Worm (Caenorhabditis elegans) whole organism, young adult: ENCODE measurements around the gene K05G3.2.
"Not testable (repeated sequence)": the region's sequence is repeated elsewhere in the genome, so short reads cannot be mapped to it uniquely, and the experiment has no call there.

Source experiments
- B0019.2 ChIP-seq: fragments of 200-800 bp; sonication (Bioruptor generic); conservative IDR thresholded peaks from 2 replicates; pipeline ENCODE4 v1.3.6; 2022; ENCODE audit warnings: missing genetic modification reagents, missing genetic modification characterization, missing compliant biosample characterization
- B0261.1 ChIP-seq: sonication (generic microtip); optimal IDR thresholded peaks from 2 replicates; lab custom pipeline; 2016; ENCODE audit warnings: mild to moderate bottlenecking, missing genetic modification characterization, moderate library complexity, missing compliant biosample characterization
- C06A6.2 ChIP-seq: fragments of 200-800 bp; sonication (Bioruptor generic); conservative IDR thresholded peaks from 2 replicates; pipeline ENCODE4 v1.3.6; 2022; ENCODE audit warnings: missing genetic modification characterization, missing compliant biosample characterization
- F10E7.11 ChIP-seq: sonication (generic microtip); optimal IDR thresholded peaks from 2 replicates; lab custom pipeline; 2017; ENCODE audit warnings: mild to moderate bottlenecking, missing genetic modification characterization, moderate library complexity, missing compliant biosample characterization
- F57A8.1 ChIP-seq: fragments of 200-800 bp; sonication (Bioruptor generic); optimal IDR thresholded peaks from 2 replicates; lab custom pipeline; 2018; ENCODE audit warnings: mild to moderate bottlenecking, missing genetic modification characterization, moderate library complexity, missing compliant biosample characterization
- K11D2.4 ChIP-seq: fragments of 200-800 bp; sonication (Bioruptor generic); IDR thresholded peaks from 2 replicates; pipeline ENCODE4 v1.3.6; 2022; ENCODE audit warnings: missing genetic modification reagents, missing genetic modification characterization, missing compliant biosample characterization
- Y53F4B.3 ChIP-seq: fragments of 200-800 bp; sonication (Bioruptor generic); IDR thresholded peaks from 2 replicates; pipeline ENCODE4 v1.3.6; 2022; ENCODE audit warnings: missing genetic modification reagents, missing genetic modification characterization, missing compliant biosample characterization
- Y56A3A.18 ChIP-seq: fragments of 200-800 bp; sonication (Bioruptor generic); IDR thresholded peaks from 2 replicates; pipeline ENCODE4 v1.3.6; 2022; ENCODE audit warnings: missing genetic modification reagents, missing genetic modification characterization, missing compliant biosample characterization
- akir-1 ChIP-seq: fragments of 200-800 bp; sonication (Bioruptor generic); optimal IDR thresholded peaks from 2 replicates; lab custom pipeline; 2018; ENCODE audit warnings: mild to moderate bottlenecking, missing genetic modification characterization, moderate library complexity, missing compliant biosample characterization
- attf-3 ChIP-seq: fragments of 200-800 bp; sonication (Bioruptor generic); conservative IDR thresholded peaks from 2 replicates; pipeline ENCODE4 v1.3.6; 2022; ENCODE audit warnings: missing genetic modification reagents, missing genetic modification characterization, missing compliant biosample characterization
- cebp-1 ChIP-seq, 2 experiments: fragments of 200-800 bp in 1 of 2; sonication (Bioruptor generic) in 1 of 2; sonication (generic microtip) in 1 of 2; IDR thresholded peaks in 1 of 2; optimal IDR thresholded peaks in 1 of 2; 2 replicates each; pipeline versions ENCODE4 v1.3.6 to Lab custom; 2017 to 2022; ENCODE audit warnings: missing compliant biosample characterization in 2 of 2, missing genetic modification characterization in 2 of 2, mild to moderate bottlenecking in 1 of 2, missing genetic modification reagents in 1 of 2, moderate library complexity in 1 of 2
- dpl-1 ChIP-seq: fragments of 150-350 bp; optimal IDR thresholded peaks from 2 replicates; lab custom pipeline; 2014; ENCODE audit warnings: missing biosample characterization, missing genetic modification reagents, missing genetic modification characterization
- efl-1 ChIP-seq: fragments of 150-350 bp; optimal IDR thresholded peaks from 2 replicates; lab custom pipeline; 2014; ENCODE audit warnings: missing biosample characterization, missing genetic modification reagents, missing genetic modification characterization
- egl-44 ChIP-seq: fragments of 200-800 bp; sonication (Bioruptor generic); IDR thresholded peaks from 2 replicates; pipeline ENCODE4 v1.3.6; 2022; ENCODE audit warnings: missing genetic modification reagents, missing genetic modification characterization, missing compliant biosample characterization
- egrh-3 ChIP-seq: fragments of 200-800 bp; sonication (Bioruptor generic); IDR thresholded peaks from 2 replicates; pipeline ENCODE4 v1.3.6; 2022; ENCODE audit warnings: missing genetic modification reagents, missing genetic modification characterization, missing compliant biosample characterization
- hlh-12 ChIP-seq: sonication (generic microtip); optimal IDR thresholded peaks from 2 replicates; lab custom pipeline; 2016; ENCODE audit warnings: missing genetic modification characterization, missing compliant biosample characterization
- hmg-1.2 ChIP-seq: fragments of 200-800 bp; sonication (Bioruptor generic); IDR thresholded peaks from 2 replicates; pipeline ENCODE4 v1.3.6; 2022; ENCODE audit warnings: missing genetic modification reagents, missing genetic modification characterization, missing compliant biosample characterization
- hrde-1 ChIP-seq: sonication (generic microtip); optimal IDR thresholded peaks from 2 replicates; lab custom pipeline; 2016; ENCODE audit warnings: missing genetic modification characterization, mild to moderate bottlenecking, missing compliant biosample characterization, moderate library complexity, missing genotype, missing genetic modification reagents, borderline replicate concordance
- hsf-1 ChIP-seq: fragments of 200-800 bp; sonication (Bioruptor generic); IDR thresholded peaks from 2 replicates; pipeline ENCODE4 v1.3.6; 2022; ENCODE audit warnings: missing genetic modification reagents, missing genetic modification characterization, missing compliant biosample characterization
- lag-1 ChIP-seq: fragments of 200-800 bp; sonication (Bioruptor generic); IDR thresholded peaks from 2 replicates; pipeline ENCODE4 v1.3.6; 2022; ENCODE audit warnings: missing genetic modification reagents, missing genetic modification characterization, missing compliant biosample characterization
- lsy-27 ChIP-seq: sonication (generic microtip); optimal IDR thresholded peaks from 2 replicates; lab custom pipeline; 2017; ENCODE audit warnings: missing genetic modification characterization, mild to moderate bottlenecking, missing compliant biosample characterization, antibody characterized with exemption, missing genotype, borderline replicate concordance; ENCODE audit not compliant: insufficient read depth
- madf-10 ChIP-seq: sonication (generic microtip); optimal IDR thresholded peaks from 2 replicates; lab custom pipeline; 2016; ENCODE audit warnings: mild to moderate bottlenecking, missing genetic modification characterization, missing compliant biosample characterization
- madf-8 ChIP-seq: fragments of 200-800 bp; sonication (Bioruptor generic); conservative IDR thresholded peaks from 2 replicates; pipeline ENCODE4 v1.3.6; 2022; ENCODE audit warnings: missing genetic modification reagents, missing genetic modification characterization, missing compliant biosample characterization
- mcd-1 ChIP-seq: fragments of 200-800 bp; sonication (Bioruptor generic); IDR thresholded peaks from 2 replicates; pipeline ENCODE4 v1.3.6; 2022; ENCODE audit warnings: missing genetic modification reagents, missing genetic modification characterization, missing compliant biosample characterization
- mel-28 ChIP-seq: sonication (generic microtip); optimal IDR thresholded peaks from 2 replicates; lab custom pipeline; 2016; ENCODE audit warnings: borderline replicate concordance, mild to moderate bottlenecking, missing genetic modification characterization, missing compliant biosample characterization
- nfya-1 ChIP-seq: sonication (generic microtip); optimal IDR thresholded peaks from 2 replicates; lab custom pipeline; 2017; ENCODE audit warnings: antibody characterized with exemption, missing compliant biosample characterization, missing genetic modification characterization, borderline replicate concordance; ENCODE audit not compliant: insufficient read depth
- nhr-179 ChIP-seq: sonication (generic microtip); optimal IDR thresholded peaks from 2 replicates; lab custom pipeline; 2016; ENCODE audit warnings: mild to moderate bottlenecking, missing genetic modification characterization, missing compliant biosample characterization
- nhr-80 ChIP-seq: sonication (generic microtip); optimal IDR thresholded peaks from 2 replicates; lab custom pipeline; 2016; ENCODE audit warnings: missing genetic modification characterization, missing compliant biosample characterization
- pbrm-1 ChIP-seq: fragments of 200-800 bp; sonication (Bioruptor generic); IDR thresholded peaks from 2 replicates; pipeline ENCODE4 v1.3.6; 2022; ENCODE audit warnings: missing genetic modification reagents, missing genetic modification characterization, missing compliant biosample characterization
- rec-8 ChIP-seq, 2 experiments: sonication (generic microtip); optimal IDR thresholded peaks; 2 replicates each; lab custom pipeline; 2016; ENCODE audit warnings: mild to moderate bottlenecking in 2 of 2, missing genetic modification characterization in 2 of 2, missing genetic modification reagents in 2 of 2, missing genotype in 2 of 2, missing biosample characterization in 1 of 2, missing compliant biosample characterization in 1 of 2, moderate library complexity in 1 of 2
- rpc-1 ChIP-seq, 2 experiments: fragments of 150-350 bp in 1 of 2; sonication (generic microtip) in 1 of 2; optimal IDR thresholded peaks; 2 replicates each; lab custom pipeline; 2014 to 2018; ENCODE audit warnings: missing biosample characterization in 1 of 2, missing genetic modification characterization in 1 of 2, missing genetic modification reagents in 1 of 2, missing genotype in 1 of 2
- sdz-38 ChIP-seq: sonication (generic microtip); optimal IDR thresholded peaks from 2 replicates; lab custom pipeline; 2016; ENCODE audit warnings: missing genotype, missing genetic modification characterization, missing compliant biosample characterization
- snpc-1.1 ChIP-seq: sonication (generic microtip); optimal IDR thresholded peaks from 2 replicates; lab custom pipeline; 2017; ENCODE audit warnings: missing genetic modification characterization, mild to moderate bottlenecking, missing compliant biosample characterization, antibody characterized with exemption, moderate library complexity, missing genotype, missing genetic modification reagents; ENCODE audit not compliant: insufficient read depth
- tbx-9 ChIP-seq: sonication (generic microtip); optimal IDR thresholded peaks from 2 replicates; lab custom pipeline; 2016; ENCODE audit warnings: borderline replicate concordance, missing genetic modification characterization, inconsistent platforms, missing compliant biosample characterization
- ztf-22 ChIP-seq: fragments of 200-800 bp; sonication (Bioruptor generic); optimal IDR thresholded peaks from 2 replicates; lab custom pipeline; 2018; ENCODE audit warnings: mild to moderate bottlenecking, missing genetic modification characterization, moderate library complexity, missing compliant biosample characterization
- ztf-6 ChIP-seq: fragments of 200-800 bp; sonication (Bioruptor generic); IDR thresholded peaks from 2 replicates; pipeline ENCODE4 v1.3.6; 2022; ENCODE audit warnings: missing genetic modification reagents, missing genetic modification characterization, missing compliant biosample characterization

K05G3.2 gene

DNA sequence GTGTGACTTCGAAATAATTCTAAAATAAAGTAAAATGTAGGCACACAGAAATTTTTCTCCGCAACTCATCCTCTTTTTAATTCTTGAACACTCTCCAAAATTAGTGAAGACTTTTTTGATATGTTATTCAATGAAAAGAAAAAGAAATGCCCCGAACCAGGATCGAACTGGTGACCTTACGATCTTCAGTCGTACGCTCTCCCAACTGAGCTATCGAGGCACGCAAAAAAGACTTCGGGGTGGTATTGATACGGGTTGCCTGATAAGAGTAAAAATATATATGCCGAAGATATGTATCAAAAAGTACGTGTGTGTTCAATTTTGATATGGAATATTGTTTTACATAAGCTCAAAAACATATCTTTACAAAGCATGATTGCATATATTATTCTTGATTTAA is 8.3 kb downstream of the K05G3.2 start (continued):
- TF ChIP-seq lsy-27 (tag; lab: Kevin White, UChicago): no peak
- TF ChIP-seq egrh-3 (GFP tag; lab: Robert Waterston, UW): no peak
- peak in 1 of 2 experiments; percentile 5 for TF ChIP-seq rec-8 (tag; optimal IDR thresholded peaks at IDR 0.05; lab: Kevin White, UChicago)
- peak; percentile 83 for TF ChIP-seq rpc-1 (optimal IDR thresholded peaks at IDR 0.05; lab: Kevin White, UChicago)
- peak; percentile 92 for TF ChIP-seq rpc-1 (tag; optimal IDR thresholded peaks at IDR 0.05; lab: Kevin White, UChicago)
- peak; percentile 73 for TF ChIP-seq Y56A3A.18 (GFP tag; lab: Robert Waterston, UW)
- TF ChIP-seq hmg-1.2 (GFP tag; lab: Robert Waterston, UW): peak; percentile 55
- peak; percentile 33 for TF ChIP-seq snpc-1.1 (tag; lab: Kevin White, UChicago)
- no peak for TF ChIP-seq nhr-179 (tag; lab: Kevin White, UChicago)

DNA sequence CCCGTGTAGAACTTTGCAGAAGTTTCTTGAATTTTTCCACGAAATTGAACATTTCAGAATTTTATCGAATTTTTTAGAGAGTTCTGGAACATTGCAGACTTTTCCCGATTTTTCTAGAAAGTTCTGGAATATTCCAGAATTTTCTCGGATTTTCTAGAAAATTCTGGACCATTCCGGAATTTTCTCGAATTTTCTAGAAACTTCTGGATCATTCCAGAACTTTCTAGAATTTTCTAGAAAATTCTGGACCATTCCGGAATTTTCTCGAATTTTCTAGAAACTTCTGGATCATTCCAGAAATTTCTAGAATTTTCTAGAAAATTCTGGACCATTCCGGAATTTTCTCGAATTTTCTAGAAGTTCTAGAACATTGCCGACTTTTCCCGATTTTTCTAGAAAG is 9.3 kb downstream of the K05G3.2 start:
- peak; percentile 92 for TF ChIP-seq hsf-1 (GFP tag; lab: Robert Waterston, UW)

DNA sequence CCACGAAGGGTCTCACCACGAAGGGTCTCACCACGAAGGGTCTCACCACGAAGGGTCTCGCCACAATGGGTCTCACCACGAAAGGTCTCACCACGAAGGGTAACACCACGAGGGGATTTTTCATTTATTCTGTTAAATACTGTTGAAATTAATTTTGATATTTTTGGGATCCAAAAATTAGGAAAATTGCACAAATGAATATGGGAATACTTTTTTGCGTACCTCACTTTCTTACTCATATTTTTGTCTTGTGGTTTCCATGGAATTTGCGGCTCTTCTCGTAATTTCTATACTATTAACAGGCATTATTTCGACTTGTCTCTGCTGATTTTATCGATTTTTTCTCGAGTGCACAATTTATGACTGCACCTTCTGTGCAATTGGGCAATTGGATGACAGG is 10.6 kb downstream of the K05G3.2 start, which contains the start of gene T25D1.3:
Gene T25D1.3 (plus strand): TSS at position 301 of the 400 bp plus-strand sequence.
- TF ChIP-seq K11D2.4 (GFP tag; lab: Robert Waterston, UW): no peak
- no peak for TF ChIP-seq nhr-80 (tag; lab: Kevin White, UChicago)
- TF ChIP-seq cebp-1 (GFP tag; IDR thresholded peaks at IDR 0.05; lab: Robert Waterston, UW): no peak
- TF ChIP-seq cebp-1 (tag; optimal IDR thresholded peaks at IDR 0.05; lab: Kevin White, UChicago): no peak
- TF ChIP-seq pbrm-1 (GFP tag; lab: Robert Waterston, UW): no peak
- no peak for TF ChIP-seq nfya-1 (tag; lab: Kevin White, UChicago)
- no peak for TF ChIP-seq tbx-9 (tag; lab: Kevin White, UChicago)
- no peak for TF ChIP-seq F10E7.11 (tag; lab: Kevin White, UChicago)
- no peak for TF ChIP-seq madf-8 (GFP tag; lab: Robert Waterston, UW)
- no peak for TF ChIP-seq hmg-1.2 (GFP tag; lab: Robert Waterston, UW)
- no peak for TF ChIP-seq hlh-12
- no peak for TF ChIP-seq lag-1 (GFP tag; lab: Robert Waterston, UW)
- no peak for TF ChIP-seq sdz-38
- TF ChIP-seq C06A6.2 (GFP tag; lab: Robert Waterston, UW): no peak
- TF ChIP-seq mcd-1: no peak
- TF ChIP-seq madf-10: no peak
- TF ChIP-seq efl-1 (GFP tag; lab: Kevin White, UChicago): no peak

DNA sequence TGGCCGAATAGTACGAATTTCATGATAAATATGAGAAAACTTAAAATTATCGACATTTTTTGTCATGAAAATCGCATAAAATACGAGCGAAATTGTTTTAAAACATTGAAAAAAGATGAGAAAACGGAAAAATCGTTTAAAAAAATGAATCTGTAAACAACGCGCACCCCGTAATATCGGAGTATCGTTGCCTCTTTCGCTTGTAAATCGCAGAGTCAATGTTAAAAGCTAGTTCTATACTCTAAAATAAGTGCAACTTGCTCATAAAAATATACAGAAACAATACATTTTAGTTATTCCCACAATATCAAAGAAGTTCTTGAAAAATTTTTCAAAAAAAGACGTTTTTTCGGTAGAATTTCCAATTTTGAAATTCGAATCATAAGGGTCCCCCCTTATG is 14.9 kb downstream of the K05G3.2 start:
- peak; percentile 79 for TF ChIP-seq attf-3 (GFP tag; lab: Robert Waterston, UW)

DNA sequence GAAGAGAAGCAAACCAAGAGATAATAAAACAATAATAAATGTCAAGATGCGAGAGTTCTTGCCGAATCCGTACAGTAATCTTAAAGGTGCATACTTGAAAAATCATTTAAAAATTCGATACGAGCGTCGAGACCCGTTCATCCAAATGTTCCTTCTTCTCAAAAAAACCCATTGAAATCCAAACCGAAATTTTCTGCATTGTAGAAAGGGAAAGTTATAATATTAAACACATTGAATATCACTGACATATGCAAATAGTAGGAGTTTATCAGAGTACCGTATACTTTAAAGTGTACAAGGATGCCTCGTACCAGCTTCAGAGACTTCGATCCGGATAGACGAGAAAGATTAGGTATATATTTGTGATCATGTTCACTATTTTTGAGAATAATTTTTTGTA is 20.5 kb downstream of the K05G3.2 start, which contains the start of gene T25D1.2:
Gene T25D1.2 (plus strand): TSS at position 301 of the 400 bp plus-strand sequence.
- not testable (repeated sequence) for TF ChIP-seq mel-28 (tag; lab: Kevin White, UChicago); B0261.1 (tag; lab: Kevin White, UChicago); Y53F4B.3 (GFP tag; lab: Robert Waterston, UW)

DNA sequence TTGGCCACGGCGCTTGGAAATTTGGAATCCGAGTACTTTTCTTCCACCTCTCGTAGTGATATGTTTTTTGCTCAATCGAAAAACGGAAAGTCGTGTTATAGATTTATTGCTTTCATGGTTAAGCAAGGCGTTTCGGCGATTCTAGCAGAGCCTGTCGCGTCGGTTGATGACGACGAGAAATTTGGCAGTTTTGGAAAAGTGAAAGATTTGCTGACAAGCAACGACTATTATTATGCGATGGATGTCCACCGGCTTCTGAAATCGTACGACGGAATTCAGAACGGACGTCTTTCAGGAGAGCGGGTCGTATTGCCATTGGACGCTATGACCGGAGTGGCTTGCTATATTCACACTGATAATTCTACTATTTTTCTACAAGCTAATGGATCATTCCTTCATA is 24.0 kb downstream of the K05G3.2 start:
- no peak for TF ChIP-seq hrde-1 (tag; lab: Kevin White, UChicago)
- TF ChIP-seq mel-28 (tag; lab: Kevin White, UChicago): no peak
- TF ChIP-seq ztf-6 (GFP tag; lab: Robert Waterston, UW): no peak
- no peak for TF ChIP-seq akir-1
- no peak for TF ChIP-seq B0019.2 (GFP tag; lab: Robert Waterston, UW)
- no peak for TF ChIP-seq dpl-1
- no peak for TF ChIP-seq hlh-12
- no peak for TF ChIP-seq nhr-80 (tag; lab: Kevin White, UChicago)
- no peak for TF ChIP-seq egl-44
- no peak for TF ChIP-seq F57A8.1 (GFP tag; lab: Kevin White, UChicago)
- TF ChIP-seq ztf-22 (GFP tag; lab: Kevin White, UChicago): no peak
- TF ChIP-seq rpc-1 (optimal IDR thresholded peaks at IDR 0.05; lab: Kevin White, UChicago): no peak
- no peak for TF ChIP-seq rpc-1 (tag; optimal IDR thresholded peaks at IDR 0.05; lab: Kevin White, UChicago)
- no peak for TF ChIP-seq B0261.1 (tag; lab: Kevin White, UChicago)
